Fruit fly (Drosophila melanogaster) Kc167 (cell line): ENCODE results near the gene CG13898.

Source experiments
- Sin3A ChIP-seq: fragments of >200 bp; optimal IDR thresholded peaks from 2 replicates; lab custom pipeline; 2018; ENCODE audit warnings: missing external identifiers
- insv ChIP-seq: fragments of >200 bp; optimal IDR thresholded peaks from 3 replicates; lab custom pipeline; 2018; ENCODE audit warnings: missing external identifiers
- psq ChIP-seq: fragments of >200 bp; optimal IDR thresholded peaks from 2 replicates; lab custom pipeline; 2017; ENCODE audit warnings: missing external identifiers

dm6 chr3L:769107-769678 lies 34.7 kb downstream of the CG13898 start:
- TF ChIP-seq psq = no peak
- TF ChIP-seq insv = no peak
- no peak for TF ChIP-seq Sin3A (lab: Kevin White, UChicago)
